Fruit fly (Drosophila melanogaster): Measurements from ENCODE around the gene VhaM9.7-a.
A peak's percentile ranks its signal among the peaks of the same experiment; 100 is the strongest.

VhaM9.7-a gene

DNA sequence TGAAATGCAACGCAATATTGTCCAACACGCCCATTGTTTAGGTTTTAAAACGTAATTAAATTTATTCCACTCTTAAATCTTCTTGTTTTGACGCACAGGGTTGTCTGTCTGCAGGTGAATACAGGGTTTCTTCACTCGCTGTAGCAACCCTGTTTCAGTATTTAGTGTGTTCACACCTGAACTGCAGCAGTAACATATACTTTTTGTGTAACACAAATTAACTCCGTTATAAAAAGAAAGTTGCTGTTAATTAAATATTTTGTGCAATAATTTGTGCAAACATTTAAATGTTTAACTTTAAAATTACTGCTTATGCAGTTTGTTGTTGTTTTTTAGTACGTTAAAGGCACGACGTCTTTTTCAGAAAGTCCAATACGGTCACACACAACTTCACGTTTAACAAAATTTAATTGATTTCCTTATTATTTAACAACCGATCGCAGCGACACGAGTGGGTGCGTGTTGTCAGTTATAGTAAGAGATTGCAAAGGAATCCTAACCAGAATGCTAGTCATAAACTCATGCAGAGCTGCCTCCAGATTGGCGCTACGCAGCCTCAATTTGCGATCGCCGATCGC, 29.7 kb downstream of the VhaM9.7-a start, which contains the start of the genes CG15012 and Fdx2 (continued):
- TF ChIP-seq Dfd (GFP tag; optimal IDR thresholded peaks at IDR 0.05) (no peak), tll (GFP tag; optimal IDR thresholded peaks at IDR 0.05) (peak; percentile 12 to 15), CG4854 (GFP tag; optimal IDR thresholded peaks at IDR 0.05) (peak; percentile 20), CG16813 (GFP tag; IDR thresholded peaks at IDR 0.05; ENCODE audit: partially characterized antibody) (0 out of 3 replicates have a peak, but pooled peaks have one; percentile 37), Hsf (GFP tag; optimal IDR thresholded peaks at IDR 0.05) (peak; percentile 34), Scr (GFP tag; IDR thresholded peaks at IDR 0.05; ENCODE audit: partially characterized antibody) (peak; percentile 35; the same call in 1 of the 2 replicates), CG12391 (tag; optimal IDR thresholded peaks at IDR 0.05) (peak; percentile 57), CG18619 (GFP tag; optimal IDR thresholded peaks at IDR 0.05) (no peak), CG34224 (GFP tag; IDR thresholded peaks at IDR 0.05; ENCODE audit: partially characterized antibody) (peak; percentile 53; the same call in 1 of the 3 replicates), YL-1 (GFP tag; optimal IDR thresholded peaks at IDR 0.05) (peak; percentile 93), Poxn (GFP tag; IDR thresholded peaks at IDR 0.05) (no peak), MBD-R2 (GFP tag; IDR thresholded peaks at IDR 0.05) (peak; percentile 92), Camta (GFP tag; optimal IDR thresholded peaks at IDR 0.05) (peak; percentile 7), CG13296 (GFP tag; optimal IDR thresholded peaks at IDR 0.05) (no peak), NC2α (GFP tag; optimal IDR thresholded peaks at IDR 0.05) (no peak), sima (GFP tag; optimal IDR thresholded peaks at IDR 0.05) (no peak), Eip74EF (GFP tag; optimal IDR thresholded peaks at IDR 0.05) (peak in 1 of 2 experiments; percentile 3), Dip3 (GFP tag; optimal IDR thresholded peaks at IDR 0.05) (peak; percentile 23), Rfx (GFP tag; IDR thresholded peaks at IDR 0.05) (0 out of 2 replicates have a peak, but pooled peaks have one; percentile 23), CG3847 (GFP tag; IDR thresholded peaks at IDR 0.05) (peak; percentile 43), MESR4 (GFP tag; optimal IDR thresholded peaks at IDR 0.05) (peak; percentile 84), Chrac-16 (GFP tag; optimal IDR thresholded peaks at IDR 0.05) (peak; percentile 1), CG8944 (GFP tag; optimal IDR thresholded peaks at IDR 0.05) (peak; percentile 34), row (GFP tag; IDR thresholded peaks at IDR 0.05) (peak; percentile 84), CG33213 (GFP tag; optimal IDR thresholded peaks at IDR 0.05) (peak; percentile 61), Deaf1 (tag; optimal IDR thresholded peaks at IDR 0.05) (peak; percentile 3), stc (GFP tag; IDR thresholded peaks at IDR 0.05) (no peak), knrl (GFP tag; IDR thresholded peaks at IDR 0.05; ENCODE audit: partially characterized antibody) (peak; percentile 61; the same call in 2 of the 3 replicates), fu2 (GFP tag; optimal IDR thresholded peaks at IDR 0.05) (no peak), CG17802 (tag; optimal IDR thresholded peaks at IDR 0.05) (peak; percentile 88), lbe (GFP tag; optimal IDR thresholded peaks at IDR 0.05) (no peak), CG15601 (tag; optimal IDR thresholded peaks at IDR 0.05) (peak; percentile 52), dpn (GFP tag; optimal IDR thresholded peaks at IDR 0.05) (peak; percentile 25 to 33), CG10267 (tag; optimal IDR thresholded peaks at IDR 0.05) (peak; percentile 74)

DNA sequence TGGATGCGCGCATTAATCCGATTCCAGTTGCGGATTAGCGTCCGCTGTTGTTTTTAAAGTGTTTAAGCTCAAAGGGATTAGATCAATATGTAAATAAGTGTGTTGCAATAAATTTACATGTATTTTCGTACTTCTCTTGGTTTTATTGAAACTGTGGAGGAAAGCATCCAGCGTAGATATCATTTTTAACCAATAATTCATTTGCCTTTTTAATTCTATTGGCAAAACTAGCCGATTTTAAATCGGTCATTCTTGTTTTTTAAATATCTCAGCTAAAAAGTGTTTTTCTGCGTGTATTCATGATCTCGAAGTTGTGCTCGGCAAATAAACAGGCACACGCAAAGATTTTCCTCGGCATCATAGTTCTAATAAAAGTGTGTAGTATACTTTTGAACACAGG, 30.8 kb downstream of the VhaM9.7-a start:
- TF ChIP-seq D19B (GFP tag; optimal IDR thresholded peaks at IDR 0.05): no peak
- peak; percentile 72 for TF ChIP-seq Med (GFP tag)
- TF ChIP-seq sens (GFP tag): peak; percentile 72

DNA sequence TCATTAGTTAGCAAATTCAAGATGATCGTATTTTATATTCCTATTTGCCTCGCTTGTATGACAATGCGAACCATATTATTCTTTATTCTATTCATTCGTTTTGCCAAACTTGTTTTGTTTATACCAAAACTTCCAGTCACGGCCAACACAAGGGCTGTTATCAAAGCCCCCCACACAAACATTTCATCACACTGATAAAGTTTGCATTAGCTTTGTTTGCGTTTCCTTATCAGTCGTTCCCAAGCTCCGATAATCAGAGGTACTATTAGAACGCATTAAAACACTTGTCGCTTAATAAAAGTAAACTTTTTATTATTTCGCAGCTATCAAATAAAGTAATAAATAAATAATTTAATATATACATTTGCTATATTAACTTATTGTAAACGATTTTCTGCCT, 31.2 kb downstream of the VhaM9.7-a start:
- TF ChIP-seq ato (GFP tag; IDR thresholded peaks at IDR 0.05; ENCODE audit: partially characterized antibody) (no peak), CG17385 (GFP tag; optimal IDR thresholded peaks at IDR 0.05) (no peak), lab (GFP tag; optimal IDR thresholded peaks at IDR 0.05) (no peak), CG15601 (tag; optimal IDR thresholded peaks at IDR 0.05) (no peak), Max (GFP tag; optimal IDR thresholded peaks at IDR 0.05) (no peak), gfzf (GFP tag; optimal IDR thresholded peaks at IDR 0.05) (no peak), Bgb (GFP tag; IDR thresholded peaks at IDR 0.05; ENCODE audit: partially characterized antibody) (no peak), chinmo (GFP tag; IDR thresholded peaks at IDR 0.05; ENCODE audit: partially characterized antibody) (0 out of 4 replicates have a peak, but pooled peaks have one; percentile 43), Myb (GFP tag; optimal IDR thresholded peaks at IDR 0.05) (no peak), CG12391 (tag; optimal IDR thresholded peaks at IDR 0.05) (no peak), sob (GFP tag; IDR thresholded peaks at IDR 0.05) (no peak), CG13123 (GFP tag; optimal IDR thresholded peaks at IDR 0.05) (no peak), Hsf (GFP tag; optimal IDR thresholded peaks at IDR 0.05) (no peak), Aef1 (GFP tag; IDR thresholded peaks at IDR 0.05) (no peak)
